Worm (Caenorhabditis elegans) whole organism, L3 larva: Measurements from ENCODE around the gene comt-1.
A peak's percentile ranks its signal among the peaks of the same experiment; 100 is the strongest.

Experiments
- R02D3.7 ChIP-seq: fragments of 150-350 bp; optimal IDR thresholded peaks from 2 replicates; lab custom pipeline; 2014; ENCODE audit warnings: missing biosample characterization, missing genetic modification characterization
- ZK546.5 ChIP-seq: sonication (generic microtip); optimal IDR thresholded peaks from 2 replicates; lab custom pipeline; 2017; ENCODE audit warnings: missing biosample characterization, missing genetic modification characterization
- aly-2 ChIP-seq: fragments of 150-350 bp; optimal IDR thresholded peaks from 2 replicates; lab custom pipeline; 2014; ENCODE audit warnings: missing biosample characterization, missing genetic modification characterization
- ama-1 ChIP-seq: fragments of 150-350 bp; optimal IDR thresholded peaks from 2 replicates; lab custom pipeline; 2018
- ceh-16 ChIP-seq: sonication (generic microtip); optimal IDR thresholded peaks from 2 replicates; lab custom pipeline; 2017; ENCODE audit warnings: missing biosample characterization, missing genetic modification characterization
- ceh-82 ChIP-seq: fragments of 150-350 bp; optimal IDR thresholded peaks from 2 replicates; lab custom pipeline; 2014; ENCODE audit warnings: missing biosample characterization, missing genetic modification characterization
- ceh-9 ChIP-seq: sonication (generic microtip); optimal IDR thresholded peaks from 2 replicates; lab custom pipeline; 2018; ENCODE audit warnings: missing biosample characterization, missing genetic modification characterization
- daf-12 ChIP-seq: fragments of 150-350 bp; optimal IDR thresholded peaks from 2 replicates; lab custom pipeline; 2014; ENCODE audit warnings: missing biosample characterization, missing genetic modification reagents, missing genetic modification characterization
- egl-27 ChIP-seq: sonication (generic microtip); optimal IDR thresholded peaks from 4 replicates; lab custom pipeline; 2017; ENCODE audit warnings: missing biosample characterization, missing genetic modification reagents, missing genetic modification characterization
- elt-2 ChIP-seq: sonication (generic microtip); optimal IDR thresholded peaks from 2 replicates; lab custom pipeline; 2016; ENCODE audit warnings: missing genetic modification reagents, mild to moderate bottlenecking, missing genetic modification characterization, missing compliant biosample characterization
- elt-3 ChIP-seq, 3 experiments: fragments of 150-350 bp in 1 of 3; sonication (generic microtip) in 2 of 3; optimal IDR thresholded peaks; 2 replicates in 2 of 3; 4 replicates in 1 of 3; lab custom pipeline; 2014 to 2017; ENCODE audit warnings: missing biosample characterization in 3 of 3, missing genetic modification characterization in 3 of 3
- eor-1 ChIP-seq, 2 experiments: fragments of 150-350 bp; optimal IDR thresholded peaks; 2 replicates each; lab custom pipeline; 2014 to 2018; ENCODE audit warnings: missing biosample characterization in 2 of 2, missing genetic modification characterization in 2 of 2
- fos-1 ChIP-seq: fragments of 150-350 bp; optimal IDR thresholded peaks from 2 replicates; lab custom pipeline; 2014; ENCODE audit warnings: missing biosample characterization, missing genetic modification characterization
- jun-1 ChIP-seq: fragments of 150-350 bp; optimal IDR thresholded peaks from 2 replicates; lab custom pipeline; 2014; ENCODE audit warnings: missing biosample characterization, missing genetic modification reagents, missing genetic modification characterization
- lin-15B ChIP-seq: fragments of 150-350 bp; optimal IDR thresholded peaks from 2 replicates; lab custom pipeline; 2014; ENCODE audit warnings: missing biosample characterization, missing genetic modification characterization
- lin-39 ChIP-seq: fragments of 150-350 bp; optimal IDR thresholded peaks from 2 replicates; lab custom pipeline; 2018; ENCODE audit warnings: missing biosample characterization, missing genetic modification reagents, missing genetic modification characterization
- mdl-1 ChIP-seq: fragments of 150-350 bp; optimal IDR thresholded peaks from 2 replicates; lab custom pipeline; 2014; ENCODE audit warnings: missing biosample characterization, missing genetic modification characterization
- mml-1 ChIP-seq: fragments of 150-350 bp; sonication (generic microtip); optimal IDR thresholded peaks from 3 replicates; lab custom pipeline; 2014; ENCODE audit warnings: missing biosample characterization, missing genetic modification characterization
- nfya-1 ChIP-seq: sonication (generic microtip); optimal IDR thresholded peaks from 2 replicates; lab custom pipeline; 2017; ENCODE audit warnings: missing genetic modification characterization, mild to moderate bottlenecking, missing compliant biosample characterization, antibody characterized with exemption, moderate library complexity; ENCODE audit not compliant: insufficient read depth
- nhr-23 ChIP-seq: fragments of 150-350 bp; optimal IDR thresholded peaks from 2 replicates; lab custom pipeline; 2014; ENCODE audit warnings: missing biosample characterization, missing genetic modification reagents, missing genetic modification characterization
- nhr-237 ChIP-seq: fragments of 150-350 bp; optimal IDR thresholded peaks from 2 replicates; lab custom pipeline; 2014; ENCODE audit warnings: missing biosample characterization, missing genetic modification characterization
- nhr-25 ChIP-seq: sonication (generic microtip); optimal IDR thresholded peaks from 2 replicates; lab custom pipeline; 2017; ENCODE audit warnings: missing biosample characterization, missing genetic modification characterization
- nhr-28 ChIP-seq: fragments of 150-350 bp; optimal IDR thresholded peaks from 2 replicates; lab custom pipeline; 2014; ENCODE audit warnings: missing biosample characterization, missing genetic modification characterization
- nhr-67 ChIP-seq: fragments of 150-350 bp; optimal IDR thresholded peaks from 2 replicates; lab custom pipeline; 2014; ENCODE audit warnings: missing biosample characterization, missing genetic modification characterization
- nhr-76 ChIP-seq: fragments of 150-350 bp; sonication (generic microtip); optimal IDR thresholded peaks from 5 replicates; lab custom pipeline; 2014; ENCODE audit warnings: missing biosample characterization, missing genetic modification characterization
- nhr-77 ChIP-seq: fragments of 150-350 bp; optimal IDR thresholded peaks from 2 replicates; lab custom pipeline; 2014; ENCODE audit warnings: missing biosample characterization, missing genetic modification characterization
- pqm-1 ChIP-seq: fragments of 150-350 bp; optimal IDR thresholded peaks from 2 replicates; lab custom pipeline; 2017; ENCODE audit warnings: missing biosample characterization, missing genetic modification characterization, inconsistent platforms
- sea-2 ChIP-seq: fragments of 150-350 bp; sonication (generic microtip); optimal IDR thresholded peaks from 4 replicates; lab custom pipeline; 2014; ENCODE audit warnings: missing biosample characterization, missing genetic modification reagents, missing genetic modification characterization
- skn-1 ChIP-seq: fragments of 150-350 bp; optimal IDR thresholded peaks from 2 replicates; lab custom pipeline; 2014; ENCODE audit warnings: missing biosample characterization, missing genetic modification characterization
- snpc-4 ChIP-seq: fragments of 150-350 bp; optimal IDR thresholded peaks from 2 replicates; lab custom pipeline; 2014; ENCODE audit warnings: missing biosample characterization, missing genetic modification characterization
- unc-62 ChIP-seq: fragments of 150-350 bp; sonication (generic microtip); optimal IDR thresholded peaks from 4 replicates; lab custom pipeline; 2014; ENCODE audit warnings: missing biosample characterization, missing genetic modification reagents, missing genetic modification characterization
- zag-1 ChIP-seq: fragments of 150-350 bp; optimal IDR thresholded peaks from 2 replicates; lab custom pipeline; 2014; ENCODE audit warnings: missing biosample characterization, missing genetic modification characterization
- ztf-11 ChIP-seq: fragments of 150-350 bp; optimal IDR thresholded peaks from 2 replicates; lab custom pipeline; 2014; ENCODE audit warnings: missing biosample characterization, missing genetic modification characterization

The comt-1 gene

DNA sequence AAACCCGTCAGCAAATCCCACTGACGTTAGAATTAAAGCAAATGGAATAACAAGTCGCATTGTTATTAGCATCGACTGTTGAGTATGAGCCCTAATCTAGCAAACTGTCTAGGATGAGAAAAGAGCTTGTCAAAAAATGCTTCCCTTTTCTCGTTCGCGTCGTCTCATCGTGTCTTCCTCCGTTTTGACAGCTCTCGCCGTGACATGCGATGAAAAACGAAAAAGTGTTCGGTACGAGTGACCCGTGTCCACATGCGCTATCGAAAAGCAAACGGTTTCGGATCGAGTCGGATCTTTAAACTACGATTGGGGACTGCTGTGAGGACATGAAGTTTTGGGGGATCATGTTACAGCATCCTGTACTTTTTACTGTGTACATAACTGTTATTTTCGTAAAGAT lies at the start of gene comt-1:
Gene comt-1 (minus strand): TSS at position 101 of the 400 bp plus-strand sequence.
- TF ChIP-seq elt-3 (tag; optimal IDR thresholded peaks at IDR 0.05; lab: Kevin White, UChicago) (no peak), mml-1 (tag; lab: Kevin White, UChicago) (no peak), nhr-28 (no peak), nhr-77 (tag; lab: Kevin White, UChicago) (no peak), nhr-237 (tag; lab: Kevin White, UChicago) (no peak), snpc-4 (no peak), ama-1 (no peak), mdl-1 (no peak), elt-2 (no peak), sea-2 (GFP tag; lab: Kevin White, UChicago) (no peak), ceh-9 (tag; lab: Kevin White, UChicago) (no peak), ceh-82 (tag; lab: Kevin White, UChicago) (no peak), lin-15B (no peak), nhr-25 (tag; lab: Kevin White, UChicago) (no peak), ceh-16 (tag; lab: Kevin White, UChicago) (no peak), eor-1 (tag; optimal IDR thresholded peaks at IDR 0.05; lab: Kevin White, UChicago) (no peak)

DNA sequence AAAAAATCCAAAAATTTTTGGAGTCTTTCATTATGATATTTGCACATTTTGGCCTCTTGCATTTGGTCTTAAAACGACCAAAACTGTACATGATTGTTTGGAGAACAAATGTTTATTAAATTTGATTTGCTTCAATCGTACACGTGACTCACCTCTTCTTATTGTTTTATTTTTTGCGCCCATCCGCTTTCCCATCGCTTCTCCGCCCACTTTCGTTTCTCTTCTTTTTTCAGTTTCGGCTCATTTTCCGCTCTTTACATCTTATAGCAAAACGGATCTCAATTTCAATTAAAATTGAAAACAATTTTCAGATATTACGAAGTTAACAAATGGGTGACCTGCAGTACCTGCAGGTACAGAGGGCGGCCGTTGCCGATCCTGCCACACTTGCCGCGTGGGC lies 47.0 kb upstream of the comt-1 start, which contains the start of gene nmy-1:
Gene nmy-1 (plus strand): TSS at position 301 of the 400 bp plus-strand sequence.
- TF ChIP-seq fos-1 (tag; lab: Kevin White, UChicago), result no peak
- no peak for TF ChIP-seq lin-39
- TF ChIP-seq mdl-1, result no peak
- TF ChIP-seq snpc-4, result no peak
- TF ChIP-seq nhr-67 (tag; lab: Kevin White, UChicago), result no peak
- TF ChIP-seq ceh-82 (tag; lab: Kevin White, UChicago), result no peak
- no peak for TF ChIP-seq R02D3.7 (tag; lab: Kevin White, UChicago)
- TF ChIP-seq skn-1, result no peak
- TF ChIP-seq nhr-25 (tag; lab: Kevin White, UChicago), result no peak
- no peak for TF ChIP-seq aly-2 (tag; lab: Kevin White, UChicago)
- TF ChIP-seq nhr-76, result no peak
- TF ChIP-seq ZK546.5 (tag; lab: Kevin White, UChicago), result no peak
- TF ChIP-seq egl-27 (tag; lab: Kevin White, UChicago), result no peak
- TF ChIP-seq nhr-23 (tag; lab: Kevin White, UChicago), result no peak
- TF ChIP-seq ztf-11 (tag; lab: Kevin White, UChicago), result no peak
- no peak for TF ChIP-seq nhr-77 (tag; lab: Kevin White, UChicago)
- TF ChIP-seq daf-12 (tag; lab: Kevin White, UChicago), result no peak
- no peak for TF ChIP-seq unc-62 (GFP tag; lab: Kevin White, UChicago)

DNA sequence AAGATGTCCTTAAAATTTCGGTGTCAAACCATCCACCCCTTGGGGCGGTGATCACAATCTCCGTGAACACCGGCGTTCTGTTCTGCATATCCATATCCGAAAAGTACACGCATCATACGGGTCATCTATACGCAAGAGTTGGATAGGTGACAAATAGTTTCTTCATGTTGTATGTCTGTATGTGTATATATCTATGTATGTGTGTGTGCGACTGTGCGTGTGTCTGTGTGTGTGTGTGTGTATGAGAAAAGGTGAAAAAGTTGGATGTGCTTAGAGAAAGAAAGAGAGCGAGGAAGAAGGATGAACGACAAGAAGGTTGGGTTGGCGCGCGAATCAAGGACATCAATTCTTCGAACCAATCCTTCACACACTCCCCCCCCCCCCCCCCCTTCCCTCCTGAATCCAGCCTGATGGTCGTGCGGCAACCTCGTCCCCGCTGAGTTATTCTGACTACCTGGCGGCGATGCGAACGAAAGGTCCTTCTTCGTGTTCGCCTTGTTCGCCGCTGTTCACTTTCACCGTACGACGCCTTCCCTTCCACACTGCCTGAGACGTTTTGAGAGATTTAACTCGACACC lies 45.1 kb upstream of the comt-1 start:
- TF ChIP-seq eor-1 (tag; optimal IDR thresholded peaks at IDR 0.05; lab: Kevin White, UChicago), result no peak
- no peak for TF ChIP-seq nhr-237 (tag; lab: Kevin White, UChicago)
- TF ChIP-seq zag-1 (tag; lab: Kevin White, UChicago), result no peak
- no peak for TF ChIP-seq nfya-1
- no peak for TF ChIP-seq unc-62 (GFP tag; lab: Kevin White, UChicago)
- TF ChIP-seq egl-27 (tag; lab: Kevin White, UChicago), result no peak
- TF ChIP-seq ZK546.5 (tag; lab: Kevin White, UChicago), result no peak
- no peak for TF ChIP-seq jun-1
- TF ChIP-seq daf-12 (tag; lab: Kevin White, UChicago), result no peak
- TF ChIP-seq nhr-25 (tag; lab: Kevin White, UChicago), result peak; percentile 84
- TF ChIP-seq nhr-23 (tag; lab: Kevin White, UChicago), result peak; percentile 82

DNA sequence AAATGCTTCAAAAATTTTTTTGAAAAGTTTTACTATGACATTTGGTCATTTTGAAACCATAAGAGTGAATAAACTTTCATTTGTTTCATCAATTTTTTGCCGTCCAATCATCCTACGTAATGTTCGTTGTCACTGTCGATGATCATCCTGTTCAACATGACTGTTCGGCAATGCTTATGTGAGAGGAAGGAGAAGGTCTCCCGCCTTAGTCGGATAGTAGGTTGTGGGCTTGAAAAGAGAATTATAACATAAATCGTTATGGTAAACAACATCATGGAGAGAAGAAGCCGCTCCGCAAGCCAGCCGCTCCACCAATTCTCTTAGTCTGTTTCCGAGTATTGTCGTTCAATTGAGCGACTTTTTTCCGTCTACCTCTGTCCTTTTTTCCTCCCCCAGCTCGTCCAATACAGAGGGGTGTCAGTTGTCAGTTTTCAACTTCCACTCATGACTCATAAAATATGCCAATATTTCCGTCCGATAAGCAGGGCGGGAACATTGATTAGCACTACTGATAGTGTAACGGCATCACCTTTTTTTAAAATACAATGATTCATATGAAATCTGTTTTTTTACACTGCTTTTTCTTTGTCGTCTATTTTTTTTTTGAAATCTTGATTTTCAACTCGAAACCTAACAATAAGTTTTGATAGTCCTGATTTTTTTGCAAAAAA lies 43.9 kb upstream of the comt-1 start:
- no peak for TF ChIP-seq fos-1 (tag; lab: Kevin White, UChicago)
- peak; percentile 12 for TF ChIP-seq ama-1
- no peak for TF ChIP-seq sea-2 (GFP tag; lab: Kevin White, UChicago)
- TF ChIP-seq pqm-1 (tag; lab: Kevin White, UChicago), result peak; percentile 72
- TF ChIP-seq unc-62 (GFP tag; lab: Kevin White, UChicago), result no peak
- no peak for TF ChIP-seq skn-1
- TF ChIP-seq elt-2, result peak; percentile 78
- TF ChIP-seq, all 47 proteins: peak for 3
